Worm (Caenorhabditis elegans) whole organism, midembryonic: ENCODE results near the gene sdz-5.

Source experiments
- T22C8.4 ChIP-seq: fragments of 200-800 bp; sonication (Bioruptor generic); IDR thresholded peaks from 2 replicates; pipeline ENCODE4 v1.3.6; 2022; ENCODE audit warnings: missing genetic modification characterization, missing compliant biosample characterization
- cog-1 ChIP-seq: sonication (generic microtip); optimal IDR thresholded peaks from 2 replicates; lab custom pipeline; 2016; ENCODE audit warnings: missing genetic modification characterization, missing compliant biosample characterization
- flt-1 ChIP-seq: fragments of 200-800 bp; sonication (Bioruptor generic); IDR thresholded peaks from 2 replicates; pipeline ENCODE4 v1.3.6; 2022; ENCODE audit warnings: missing genetic modification characterization, missing compliant biosample characterization

DNA sequence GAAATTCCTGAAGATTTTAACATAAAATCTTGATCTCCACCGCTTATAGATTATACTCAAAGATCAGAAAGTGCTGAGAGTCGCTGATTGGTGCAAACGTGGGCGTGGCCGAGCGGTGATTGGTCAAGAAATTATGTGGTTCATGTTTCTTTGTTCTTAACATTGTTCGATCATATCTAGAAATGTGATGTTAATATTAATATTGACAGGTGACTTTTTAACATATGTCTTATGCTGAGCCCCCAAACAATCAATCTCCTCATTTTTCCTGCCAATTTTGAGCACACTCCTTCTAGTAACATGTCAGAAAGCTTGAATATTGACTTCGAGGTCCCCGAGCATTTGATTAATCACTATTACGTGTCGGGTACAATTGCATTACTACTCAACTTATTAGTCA is 35.5 kb downstream of the sdz-5 start, which contains the start of gene sri-29:
- TF ChIP-seq T22C8.4 (GFP tag; lab: Robert Waterston, UW): no peak
- no peak for TF ChIP-seq cog-1 (tag; lab: Kevin White, UChicago)
- TF ChIP-seq flt-1 (GFP tag; lab: Robert Waterston, UW): no peak
